Fruit fly (Drosophila melanogaster): ENCODE measurements around the gene RabGGTb.

RabGGTb gene

dm6 chr2L:2857862-2858734 lies 20.8 kb upstream of the RabGGTb start (continued):
- TF ChIP-seq Blimp-1 (GFP tag; optimal IDR thresholded peaks at IDR 0.05) (peak; percentile 62), pho (GFP tag; optimal IDR thresholded peaks at IDR 0.05) (peak; percentile 33), tup (GFP tag; optimal IDR thresholded peaks at IDR 0.05) (no peak), kay (GFP tag; optimal IDR thresholded peaks at IDR 0.05) (peak; percentile 28), Med (GFP tag) (peak; percentile 66), gem (tag; optimal IDR thresholded peaks at IDR 0.05) (peak; percentile 42), Sox100B (GFP tag; optimal IDR thresholded peaks at IDR 0.05) (peak; percentile 11), CG12391 (tag; optimal IDR thresholded peaks at IDR 0.05) (peak; percentile 0), CG13296 (GFP tag; optimal IDR thresholded peaks at IDR 0.05) (peak; percentile 20), CG42726 (GFP tag; IDR thresholded peaks at IDR 0.05; ENCODE audit: partially characterized antibody) (0 out of 2 replicates have a peak, but pooled peaks have one; percentile 18), z (GFP tag; IDR thresholded peaks at IDR 0.05) (peak; percentile 78), CG3281 (GFP tag; optimal IDR thresholded peaks at IDR 0.05) (peak; percentile 23), ERR (GFP tag; optimal IDR thresholded peaks at IDR 0.05) (peak; percentile 19), Neu2 (GFP tag; optimal IDR thresholded peaks at IDR 0.05; ENCODE audit: borderline replicate concordance) (no peak), phol (tag; optimal IDR thresholded peaks at IDR 0.05) (peak; percentile 24), Eip74EF (GFP tag; optimal IDR thresholded peaks at IDR 0.05) (peak in 1 of 2 experiments; percentile 20), Rfx (GFP tag; IDR thresholded peaks at IDR 0.05) (0 out of 2 replicates have a peak, but pooled peaks have one; percentile 31), CG11504 (tag; optimal IDR thresholded peaks at IDR 0.05) (peak; percentile 24), chinmo (GFP tag; IDR thresholded peaks at IDR 0.05; ENCODE audit: partially characterized antibody) (peak; percentile 88; the same call in 3 of the 4 replicates), sqz (GFP tag; optimal IDR thresholded peaks at IDR 0.05) (peak; percentile 41), CG8924 (tag; optimal IDR thresholded peaks at IDR 0.05) (peak; percentile 24), Trl (optimal IDR thresholded peaks at IDR 0.05) (peak; percentile 26 to 43), Trl (GFP tag; optimal IDR thresholded peaks at IDR 0.05) (peak; percentile 2), ara (GFP tag; IDR thresholded peaks at IDR 0.05) (no peak), Fer3 (tag; optimal IDR thresholded peaks at IDR 0.05) (peak; percentile 16), prd (optimal IDR thresholded peaks at IDR 0.05) (no peak), prd (GFP tag; IDR thresholded peaks at IDR 0.05) (peak; percentile 34; the same call in 1 of the 3 replicates), Fer1 (GFP tag; optimal IDR thresholded peaks at IDR 0.05) (peak; percentile 24), klu (GFP tag; IDR thresholded peaks at IDR 0.05) (no peak), CG30403 (GFP tag; optimal IDR thresholded peaks at IDR 0.05) (peak; percentile 6), MTF-1 (GFP tag; optimal IDR thresholded peaks at IDR 0.05; ENCODE audit: borderline replicate concordance) (peak; percentile 32), abd-A (tag; optimal IDR thresholded peaks at IDR 0.05) (peak; percentile 42), ind (GFP tag; optimal IDR thresholded peaks at IDR 0.05) (peak; percentile 12), rib (GFP tag; IDR thresholded peaks at IDR 0.05) (peak; percentile 76; the same call in 1 of the 2 replicates), shn (GFP tag; optimal IDR thresholded peaks at IDR 0.05) (peak; percentile 8), exex (tag; optimal IDR thresholded peaks at IDR 0.05) (peak; percentile 70), CG2678 (tag; optimal IDR thresholded peaks at IDR 0.05) (peak; percentile 36), CG2712 (tag; optimal IDR thresholded peaks at IDR 0.05) (peak; percentile 16), tin (GFP tag; optimal IDR thresholded peaks at IDR 0.05) (peak; percentile 7), ci (GFP tag; IDR thresholded peaks at IDR 0.05) (peak; percentile 20; the same call in 1 of the 3 replicates), CG15479 (GFP tag; optimal IDR thresholded peaks at IDR 0.05) (peak; percentile 74), B-H2 (GFP tag; optimal IDR thresholded peaks at IDR 0.05) (peak; percentile 46), CG6272 (GFP tag; IDR thresholded peaks at IDR 0.05) (no peak), mirr (GFP tag; optimal IDR thresholded peaks at IDR 0.05) (peak; percentile 84), CG18599 (GFP tag; optimal IDR thresholded peaks at IDR 0.05) (peak; percentile 33), CG13894 (tag; optimal IDR thresholded peaks at IDR 0.05) (peak; percentile 43), CG17186 (GFP tag; optimal IDR thresholded peaks at IDR 0.05) (no peak)

All from whole organism, embryonic.